Worm (Caenorhabditis elegans) whole organism, L2 larva: ENCODE measurements around the gene arrd-1.

Source experiments
- C34F6.9 ChIP-seq: fragments of 150-350 bp; optimal IDR thresholded peaks from 2 replicates; lab custom pipeline; 2014; ENCODE audit warnings: missing biosample characterization, missing genetic modification characterization
- Y55F3AM.14 ChIP-seq: fragments of 200-800 bp; sonication (Bioruptor generic); optimal IDR thresholded peaks from 2 replicates; lab custom pipeline; 2018; ENCODE audit warnings: mild to moderate bottlenecking, missing genetic modification characterization, missing compliant biosample characterization
- ZK546.5 ChIP-seq: sonication (generic microtip); optimal IDR thresholded peaks from 2 replicates; lab custom pipeline; 2017; ENCODE audit warnings: missing biosample characterization, missing genetic modification characterization
- aly-2 ChIP-seq: fragments of 150-350 bp; optimal IDR thresholded peaks from 2 replicates; lab custom pipeline; 2014; ENCODE audit warnings: missing biosample characterization, missing genetic modification characterization
- ama-1 ChIP-seq: fragments of 150-350 bp; optimal IDR thresholded peaks from 2 replicates; lab custom pipeline; 2018; ENCODE audit warnings: inconsistent platforms
- blmp-1 ChIP-seq: sonication (generic microtip); optimal IDR thresholded peaks from 2 replicates; lab custom pipeline; 2017; ENCODE audit warnings: missing genetic modification characterization, mild to moderate bottlenecking, missing compliant biosample characterization, antibody characterized with exemption, moderate library complexity; ENCODE audit not compliant: insufficient read depth
- ceh-82 ChIP-seq: fragments of 150-350 bp; optimal IDR thresholded peaks from 2 replicates; lab custom pipeline; 2014; ENCODE audit warnings: missing biosample characterization, missing genetic modification characterization
- crh-2 ChIP-seq: sonication (generic microtip); optimal IDR thresholded peaks from 2 replicates; lab custom pipeline; 2017; ENCODE audit warnings: missing biosample characterization, missing genetic modification characterization
- dmd-4 ChIP-seq: sonication (generic microtip); optimal IDR thresholded peaks from 2 replicates; lab custom pipeline; 2017; ENCODE audit warnings: missing biosample characterization, missing genetic modification characterization
- egl-27 ChIP-seq: sonication (generic microtip); optimal IDR thresholded peaks from 3 replicates; lab custom pipeline; 2017; ENCODE audit warnings: missing biosample characterization, missing genetic modification reagents, missing genetic modification characterization
- elt-3 ChIP-seq: sonication (generic microtip); optimal IDR thresholded peaks from 2 replicates; lab custom pipeline; 2017; ENCODE audit warnings: missing biosample characterization, missing genetic modification characterization
- fos-1 ChIP-seq: fragments of 150-350 bp; optimal IDR thresholded peaks from 2 replicates; lab custom pipeline; 2014; ENCODE audit warnings: missing biosample characterization, missing genetic modification characterization
- gmeb-1 ChIP-seq: fragments of 150-350 bp; optimal IDR thresholded peaks from 2 replicates; lab custom pipeline; 2014; ENCODE audit warnings: missing biosample characterization, missing genetic modification characterization
- lin-11 ChIP-seq: fragments of 150-350 bp; sonication (generic microtip); optimal IDR thresholded peaks from 2 replicates; lab custom pipeline; 2014; ENCODE audit warnings: missing biosample characterization, missing genetic modification characterization, inconsistent platforms, mixed read lengths
- lin-13 ChIP-seq: fragments of 150-350 bp; optimal IDR thresholded peaks from 2 replicates; lab custom pipeline; 2014; ENCODE audit warnings: missing biosample characterization, missing genetic modification reagents, missing genetic modification characterization
- lsy-2 ChIP-seq, 2 experiments: fragments of 150-350 bp in 1 of 2; sonication (generic microtip) in 1 of 2; optimal IDR thresholded peaks; 2 replicates each; lab custom pipeline; 2014 to 2017; ENCODE audit warnings: missing biosample characterization in 2 of 2, missing genetic modification characterization in 2 of 2
- mbf-1 ChIP-seq: sonication (generic microtip); optimal IDR thresholded peaks from 2 replicates; lab custom pipeline; 2017; ENCODE audit warnings: missing biosample characterization, missing genetic modification characterization
- nhr-11 ChIP-seq: fragments of 150-350 bp; optimal IDR thresholded peaks from 2 replicates; lab custom pipeline; 2014; ENCODE audit warnings: missing biosample characterization, missing genetic modification characterization
- nhr-12 ChIP-seq: fragments of 150-350 bp; optimal IDR thresholded peaks from 2 replicates; lab custom pipeline; 2014; ENCODE audit warnings: missing biosample characterization, missing genetic modification characterization
- nhr-129 ChIP-seq: fragments of 150-350 bp; optimal IDR thresholded peaks from 2 replicates; lab custom pipeline; 2014; ENCODE audit warnings: missing biosample characterization, missing genetic modification characterization
- nhr-21 ChIP-seq: fragments of 150-350 bp; optimal IDR thresholded peaks from 2 replicates; lab custom pipeline; 2014; ENCODE audit warnings: missing biosample characterization, missing genetic modification characterization
- nhr-6 ChIP-seq: fragments of 150-350 bp; optimal IDR thresholded peaks from 2 replicates; lab custom pipeline; 2014; ENCODE audit warnings: missing biosample characterization, missing genetic modification characterization
- nhr-77 ChIP-seq: fragments of 150-350 bp; optimal IDR thresholded peaks from 2 replicates; lab custom pipeline; 2014; ENCODE audit warnings: missing biosample characterization, missing genetic modification characterization
- sma-3 ChIP-seq: sonication (generic microtip); optimal IDR thresholded peaks from 2 replicates; lab custom pipeline; 2016; ENCODE audit warnings: missing genetic modification reagents, missing genetic modification characterization, missing compliant biosample characterization
- snpc-4 ChIP-seq: fragments of 150-350 bp; optimal IDR thresholded peaks from 2 replicates; lab custom pipeline; 2014; ENCODE audit warnings: missing biosample characterization, missing genetic modification characterization
- unc-39 ChIP-seq: fragments of 150-350 bp; optimal IDR thresholded peaks from 2 replicates; lab custom pipeline; 2014; ENCODE audit warnings: missing biosample characterization, missing genetic modification characterization
- unc-55 ChIP-seq: fragments of 150-350 bp; sonication (generic microtip); optimal IDR thresholded peaks from 3 replicates; lab custom pipeline; 2014; ENCODE audit warnings: missing biosample characterization, missing genetic modification reagents, missing genetic modification characterization
- unc-62 ChIP-seq: fragments of 150-350 bp; optimal IDR thresholded peaks from 2 replicates; lab custom pipeline; 2014; ENCODE audit warnings: missing biosample characterization, missing genetic modification reagents, missing genetic modification characterization
- zag-1 ChIP-seq: fragments of 150-350 bp; optimal IDR thresholded peaks from 2 replicates; lab custom pipeline; 2014; ENCODE audit warnings: missing biosample characterization, missing genetic modification characterization
- ztf-1 ChIP-seq: fragments of 200-800 bp; sonication (Bioruptor generic); conservative IDR thresholded peaks from 2 replicates; pipeline ENCODE4 v1.3.6; 2022; ENCODE audit warnings: missing genetic modification characterization, missing compliant biosample characterization
- ztf-11 ChIP-seq: sonication (generic microtip); optimal IDR thresholded peaks from 2 replicates; lab custom pipeline; 2017; ENCODE audit warnings: missing biosample characterization, missing genetic modification characterization

arrd-1 gene

ce11 chrII:650321-651005, 23.2 kb downstream of the arrd-1 start, which contains the start of the genes K07E8.7 and frpr-14:
Gene K07E8.7, minus strand, starts transcription at chrII:650367.
Gene frpr-14, plus strand, starts transcription at chrII:650955.
- TF ChIP-seq ama-1 (no peak), lsy-2 (tag; optimal IDR thresholded peaks at IDR 0.05; lab: Kevin White, UChicago) (peak in 1 of 2 experiments; percentile 67), fos-1 (tag; lab: Kevin White, UChicago) (peak; percentile 7), gmeb-1 (tag; lab: Kevin White, UChicago) (peak; percentile 31), unc-55 (GFP tag; lab: Kevin White, UChicago) (peak; percentile 58), nhr-129 (tag; lab: Kevin White, UChicago) (peak; percentile 10), nhr-77 (tag; lab: Kevin White, UChicago) (no peak)

- no peak for TF ChIP-seq Y55F3AM.14 (GFP tag; lab: Kevin White, UChicago)
- TF ChIP-seq unc-39: no peak
- TF ChIP-seq mbf-1 (tag; lab: Kevin White, UChicago): no peak
- no peak for TF ChIP-seq nhr-77 (tag; lab: Kevin White, UChicago)
- no peak for TF ChIP-seq ztf-11
- no peak for TF ChIP-seq nhr-12 (tag; lab: Kevin White, UChicago)
- TF ChIP-seq C34F6.9 (tag; lab: Kevin White, UChicago): no peak
- TF ChIP-seq egl-27: no peak
- TF ChIP-seq sma-3 (GFP tag; lab: Kevin White, UChicago): no peak
- no peak for TF ChIP-seq aly-2 (tag; lab: Kevin White, UChicago)
- no peak for TF ChIP-seq nhr-21 (tag; lab: Kevin White, UChicago)
- no peak for TF ChIP-seq crh-2 (tag; lab: Kevin White, UChicago)
- TF ChIP-seq ZK546.5 (tag; lab: Kevin White, UChicago): no peak
- TF ChIP-seq ztf-1 (GFP tag; lab: Robert Waterston, UW): no peak
- TF ChIP-seq nhr-6 (tag; lab: Kevin White, UChicago): no peak
Observed at ce11 chrII:651324-651723, 24.0 kb downstream of the arrd-1 start.

- TF ChIP-seq C34F6.9 (tag; lab: Kevin White, UChicago): no peak
- no peak for TF ChIP-seq unc-39
- no peak for TF ChIP-seq snpc-4 (tag; lab: Kevin White, UChicago)
- TF ChIP-seq sma-3 (GFP tag; lab: Kevin White, UChicago): no peak
- TF ChIP-seq nhr-21 (tag; lab: Kevin White, UChicago): no peak
- TF ChIP-seq zag-1 (tag; lab: Kevin White, UChicago): no peak
- no peak for TF ChIP-seq unc-55 (GFP tag; lab: Kevin White, UChicago)
- TF ChIP-seq mbf-1 (tag; lab: Kevin White, UChicago): no peak
- no peak for TF ChIP-seq ceh-82
- no peak for TF ChIP-seq nhr-129 (tag; lab: Kevin White, UChicago)
- TF ChIP-seq ama-1: no peak
- no peak for TF ChIP-seq egl-27
- TF ChIP-seq lin-13 (GFP tag; lab: Kevin White, UChicago): no peak
- no peak for TF ChIP-seq nhr-11 (tag; lab: Kevin White, UChicago)
- TF ChIP-seq aly-2 (tag; lab: Kevin White, UChicago): no peak
- no peak for TF ChIP-seq unc-62 (GFP tag; lab: Kevin White, UChicago)
- TF ChIP-seq dmd-4 (tag; lab: Kevin White, UChicago): no peak
- TF ChIP-seq elt-3 (tag; lab: Kevin White, UChicago): no peak
Observed at ce11 chrII:658369-658768, 31.1 kb downstream of the arrd-1 start, which contains the start of gene sdz-24. Gene sdz-24, plus strand, starts transcription at chrII:658669.

- TF ChIP-seq crh-2 (tag; lab: Kevin White, UChicago) (no peak), elt-3 (tag; lab: Kevin White, UChicago) (no peak), lin-11 (tag; lab: Kevin White, UChicago) (no peak), Y55F3AM.14 (GFP tag; lab: Kevin White, UChicago) (no peak), nhr-77 (tag; lab: Kevin White, UChicago) (no peak), nhr-11 (tag; lab: Kevin White, UChicago) (no peak), zag-1 (tag; lab: Kevin White, UChicago) (no peak), aly-2 (tag; lab: Kevin White, UChicago) (no peak), sma-3 (GFP tag; lab: Kevin White, UChicago) (no peak), mbf-1 (tag; lab: Kevin White, UChicago) (no peak), nhr-12 (tag; lab: Kevin White, UChicago) (no peak), lin-13 (GFP tag; lab: Kevin White, UChicago) (no peak), nhr-6 (tag; lab: Kevin White, UChicago) (no peak)
- TF ChIP-seq, all 48 proteins: peak for 0
Observed at ce11 chrII:661696-662095, 34.4 kb downstream of the arrd-1 start, which contains the start of gene sri-45. Gene sri-45, minus strand, starts transcription at chrII:661796.

- TF ChIP-seq elt-3 (tag; lab: Kevin White, UChicago) (no peak), nhr-129 (tag; lab: Kevin White, UChicago) (no peak), blmp-1 (tag; lab: Kevin White, UChicago) (no peak), unc-62 (GFP tag; lab: Kevin White, UChicago) (no peak), snpc-4 (tag; lab: Kevin White, UChicago) (no peak), lsy-2 (tag; optimal IDR thresholded peaks at IDR 0.05; lab: Kevin White, UChicago) (no peak), dmd-4 (tag; lab: Kevin White, UChicago) (no peak), lin-13 (GFP tag; lab: Kevin White, UChicago) (no peak)
- TF ChIP-seq, all 48 proteins: peak for 0
Observed at ce11 chrII:667864-668263, 40.6 kb downstream of the arrd-1 start.
